Worm (Caenorhabditis elegans) whole organism, late embryonic: Measurements from ENCODE around the gene gst-31.

ENCODE experiments used
- C08G9.2 ChIP-seq: sonication (generic microtip); optimal IDR thresholded peaks from 2 replicates; lab custom pipeline; 2016; ENCODE audit warnings: mild to moderate bottlenecking, missing genetic modification characterization, moderate library complexity, missing compliant biosample characterization
- F13H6.1 ChIP-seq: sonication (generic microtip); optimal IDR thresholded peaks from 2 replicates; lab custom pipeline; 2016; ENCODE audit warnings: missing genetic modification characterization, missing compliant biosample characterization
- K09A11.1 ChIP-seq: sonication (generic microtip); optimal IDR thresholded peaks from 2 replicates; lab custom pipeline; 2017; ENCODE audit warnings: antibody characterized with exemption, mild to moderate bottlenecking, missing genetic modification characterization, missing compliant biosample characterization; ENCODE audit not compliant: insufficient read depth
- T23F11.4 ChIP-seq: fragments of 200-800 bp; sonication (Bioruptor generic); optimal IDR thresholded peaks from 2 replicates; lab custom pipeline; 2018; ENCODE audit warnings: mild to moderate bottlenecking, missing genetic modification characterization, missing compliant biosample characterization
- Y22D7AL.16 ChIP-seq: sonication (generic microtip); optimal IDR thresholded peaks from 2 replicates; lab custom pipeline; 2016; ENCODE audit warnings: missing genetic modification characterization, missing compliant biosample characterization
- ahr-1 ChIP-seq: sonication (generic microtip); optimal IDR thresholded peaks from 2 replicates; lab custom pipeline; 2016; ENCODE audit warnings: missing genetic modification characterization, missing compliant biosample characterization
- ama-1 ChIP-seq: fragments of 150-350 bp; optimal IDR thresholded peaks from 2 replicates; lab custom pipeline; 2014
- ceh-14 ChIP-seq: sonication (generic microtip); optimal IDR thresholded peaks from 2 replicates; lab custom pipeline; 2016; ENCODE audit warnings: missing genotype, missing genetic modification characterization, missing compliant biosample characterization
- ceh-19 ChIP-seq: fragments of 200-800 bp; sonication (Bioruptor generic); optimal IDR thresholded peaks from 2 replicates; lab custom pipeline; 2018; ENCODE audit warnings: mild to moderate bottlenecking, missing genetic modification characterization, missing compliant biosample characterization
- ceh-2 ChIP-seq: sonication (generic microtip); optimal IDR thresholded peaks from 2 replicates; lab custom pipeline; 2016; ENCODE audit warnings: missing genotype, missing genetic modification characterization, missing compliant biosample characterization
- ceh-24 ChIP-seq: sonication (generic microtip); optimal IDR thresholded peaks from 2 replicates; lab custom pipeline; 2016; ENCODE audit warnings: mild to moderate bottlenecking, missing genetic modification characterization, missing compliant biosample characterization
- ceh-30 ChIP-seq: fragments of 150-350 bp; optimal IDR thresholded peaks from 2 replicates; lab custom pipeline; 2014; ENCODE audit warnings: missing biosample characterization, missing genetic modification characterization
- ceh-31 ChIP-seq: sonication (generic microtip); optimal IDR thresholded peaks from 2 replicates; lab custom pipeline; 2016; ENCODE audit warnings: missing genetic modification characterization, missing compliant biosample characterization
- ceh-45 ChIP-seq: fragments of 200-800 bp; sonication (Bioruptor generic); IDR thresholded peaks from 2 replicates; pipeline ENCODE4 v1.3.6; 2022; ENCODE audit warnings: missing genetic modification reagents, missing genetic modification characterization, missing compliant biosample characterization
- ceh-48 ChIP-seq: sonication (generic microtip); optimal IDR thresholded peaks from 2 replicates; lab custom pipeline; 2016; ENCODE audit warnings: missing genetic modification characterization, inconsistent platforms, missing compliant biosample characterization
- ceh-6 ChIP-seq: fragments of 200-800 bp; sonication (Bioruptor generic); optimal IDR thresholded peaks from 2 replicates; lab custom pipeline; 2018; ENCODE audit warnings: mild to moderate bottlenecking, missing genetic modification characterization, missing compliant biosample characterization
- che-1 ChIP-seq: sonication (generic microtip); optimal IDR thresholded peaks from 2 replicates; lab custom pipeline; 2016; ENCODE audit warnings: mild to moderate bottlenecking, missing genetic modification characterization, missing compliant biosample characterization
- dmd-4 ChIP-seq: sonication (generic microtip); optimal IDR thresholded peaks from 2 replicates; lab custom pipeline; 2016; ENCODE audit warnings: borderline replicate concordance, missing genetic modification characterization, missing compliant biosample characterization
- dve-1 ChIP-seq: sonication (generic microtip); optimal IDR thresholded peaks from 2 replicates; lab custom pipeline; 2017; ENCODE audit warnings: antibody characterized with exemption, mild to moderate bottlenecking, missing genetic modification characterization, missing compliant biosample characterization
- elt-2 ChIP-seq: sonication (generic microtip); optimal IDR thresholded peaks from 2 replicates; lab custom pipeline; 2016; ENCODE audit warnings: missing genetic modification reagents, missing genetic modification characterization, missing compliant biosample characterization
- eyg-1 ChIP-seq: sonication (generic microtip); optimal IDR thresholded peaks from 2 replicates; lab custom pipeline; 2016; ENCODE audit warnings: missing genotype, missing genetic modification characterization, missing compliant biosample characterization
- fax-1 ChIP-seq: sonication (generic microtip); optimal IDR thresholded peaks from 2 replicates; lab custom pipeline; 2016; ENCODE audit warnings: missing genotype, missing genetic modification characterization, missing compliant biosample characterization
- fkh-10 ChIP-seq: fragments of 150-350 bp; optimal IDR thresholded peaks from 2 replicates; lab custom pipeline; 2014; ENCODE audit warnings: missing biosample characterization, missing genetic modification reagents, missing genetic modification characterization
- hlh-13 ChIP-seq: fragments of 200-800 bp; sonication (Bioruptor generic); optimal IDR thresholded peaks from 2 replicates; lab custom pipeline; 2018; ENCODE audit warnings: mild to moderate bottlenecking, missing genetic modification characterization, missing compliant biosample characterization
- hlh-30 ChIP-seq: sonication (generic microtip); optimal IDR thresholded peaks from 2 replicates; lab custom pipeline; 2017; ENCODE audit warnings: antibody characterized with exemption, missing genetic modification characterization, missing compliant biosample characterization; ENCODE audit not compliant: insufficient read depth
- hlh-6 ChIP-seq: sonication (generic microtip); optimal IDR thresholded peaks from 2 replicates; lab custom pipeline; 2016; ENCODE audit warnings: missing genotype, missing genetic modification characterization, missing compliant biosample characterization
- lin-11 ChIP-seq: fragments of 200-800 bp; sonication (Bioruptor generic); optimal IDR thresholded peaks from 2 replicates; lab custom pipeline; 2018; ENCODE audit warnings: mild to moderate bottlenecking, missing genetic modification characterization, missing compliant biosample characterization
- mec-3 ChIP-seq: sonication (generic microtip); optimal IDR thresholded peaks from 2 replicates; lab custom pipeline; 2016; ENCODE audit warnings: borderline replicate concordance, missing genetic modification characterization, missing compliant biosample characterization
- nfya-1 ChIP-seq: sonication (generic microtip); optimal IDR thresholded peaks from 2 replicates; lab custom pipeline; 2017; ENCODE audit warnings: missing genetic modification characterization, mild to moderate bottlenecking, missing compliant biosample characterization, antibody characterized with exemption, moderate library complexity
- nhr-11 ChIP-seq: fragments of 150-350 bp; optimal IDR thresholded peaks from 2 replicates; lab custom pipeline; 2014; ENCODE audit warnings: missing biosample characterization, missing genetic modification characterization
- nhr-232 ChIP-seq: sonication (generic microtip); optimal IDR thresholded peaks from 2 replicates; lab custom pipeline; 2016; ENCODE audit warnings: missing genetic modification characterization, missing compliant biosample characterization
- npax-4 ChIP-seq: sonication (generic microtip); optimal IDR thresholded peaks from 2 replicates; lab custom pipeline; 2016; ENCODE audit warnings: missing genetic modification characterization, missing compliant biosample characterization
- pag-3 ChIP-seq: sonication (generic microtip); optimal IDR thresholded peaks from 2 replicates; lab custom pipeline; 2016; ENCODE audit warnings: missing compliant biosample characterization, missing genetic modification characterization, borderline replicate concordance
- pha-2 ChIP-seq: sonication (generic microtip); optimal IDR thresholded peaks from 2 replicates; lab custom pipeline; 2017; ENCODE audit warnings: mild to moderate bottlenecking, missing genetic modification characterization, missing compliant biosample characterization
- pha-4 ChIP-seq: fragments of 150-350 bp; optimal IDR thresholded peaks from 2 replicates; lab custom pipeline; 2018; ENCODE audit warnings: missing biosample characterization, missing genetic modification reagents, missing genetic modification characterization
- pqm-1 ChIP-seq: sonication (generic microtip); optimal IDR thresholded peaks from 2 replicates; lab custom pipeline; 2016; ENCODE audit warnings: missing genetic modification characterization, missing compliant biosample characterization
- pros-1 ChIP-seq: fragments of 150-350 bp; optimal IDR thresholded peaks from 2 replicates; lab custom pipeline; 2014; ENCODE audit warnings: missing biosample characterization, missing genetic modification reagents, missing genetic modification characterization
- rnt-1 ChIP-seq: sonication (generic microtip); optimal IDR thresholded peaks from 2 replicates; lab custom pipeline; 2016; ENCODE audit warnings: missing genetic modification characterization, missing compliant biosample characterization
- sox-2 ChIP-seq: fragments of 200-800 bp; sonication (Bioruptor generic); IDR thresholded peaks from 2 replicates; pipeline ENCODE4 v1.3.6; 2022; ENCODE audit warnings: missing genetic modification reagents, missing genetic modification characterization, missing compliant biosample characterization
- sox-4 ChIP-seq: sonication (generic microtip); optimal IDR thresholded peaks from 2 replicates; lab custom pipeline; 2017; ENCODE audit warnings: mild to moderate bottlenecking, missing genetic modification characterization, inconsistent platforms, missing compliant biosample characterization
- syd-9 ChIP-seq: sonication (generic microtip); optimal IDR thresholded peaks from 2 replicates; lab custom pipeline; 2016; ENCODE audit warnings: mild to moderate bottlenecking, missing genetic modification characterization, moderate library complexity, missing compliant biosample characterization
- tbx-2 ChIP-seq: sonication (generic microtip); optimal IDR thresholded peaks from 2 replicates; lab custom pipeline; 2016; ENCODE audit warnings: missing genetic modification characterization, missing compliant biosample characterization
- ttx-3 ChIP-seq: sonication (generic microtip); optimal IDR thresholded peaks from 2 replicates; lab custom pipeline; 2016; ENCODE audit warnings: missing genetic modification reagents, missing genetic modification characterization, missing compliant biosample characterization
- unc-3 ChIP-seq, 2 experiments: fragments of 200-800 bp in 1 of 2; sonication (Bioruptor generic) in 1 of 2; sonication (generic microtip) in 1 of 2; conservative IDR thresholded peaks in 1 of 2; optimal IDR thresholded peaks in 1 of 2; 2 replicates each; pipeline versions ENCODE4 v1.3.6 to Lab custom; 2016 to 2022; ENCODE audit warnings: missing compliant biosample characterization in 2 of 2, missing genetic modification characterization in 2 of 2, missing genetic modification reagents in 1 of 2
- unc-42 ChIP-seq: sonication (generic microtip); optimal IDR thresholded peaks from 2 replicates; lab custom pipeline; 2016; ENCODE audit warnings: missing genotype, missing genetic modification characterization, missing compliant biosample characterization
- unc-55 ChIP-seq: sonication (generic microtip); optimal IDR thresholded peaks from 2 replicates; lab custom pipeline; 2017; ENCODE audit warnings: missing biosample characterization, missing genetic modification reagents, missing genetic modification characterization
- unc-86 ChIP-seq: sonication (generic microtip); optimal IDR thresholded peaks from 2 replicates; lab custom pipeline; 2016; ENCODE audit warnings: missing genetic modification characterization, missing compliant biosample characterization
- ztf-16 ChIP-seq: sonication (generic microtip); optimal IDR thresholded peaks from 2 replicates; lab custom pipeline; 2017; ENCODE audit warnings: missing genetic modification characterization, missing compliant biosample characterization

gst-31 gene

ce11 chrII:15165681-15166235 is 9.0 kb downstream of the gst-31 start, which contains the start of gene gst-27 (continued):
- TF ChIP-seq eyg-1 (tag; lab: Kevin White, UChicago) (peak; percentile 2), K09A11.1 (peak; percentile 61), tbx-2 (peak; percentile 70), npax-4 (tag; lab: Kevin White, UChicago) (peak; percentile 62), ceh-6 (GFP tag; lab: Kevin White, UChicago) (peak; percentile 85), nfya-1 (peak; percentile 87), F13H6.1 (tag; lab: Kevin White, UChicago) (peak; percentile 74), Y22D7AL.16 (tag; lab: Kevin White, UChicago) (peak; percentile 74), ceh-48 (tag; lab: Kevin White, UChicago) (peak; percentile 71), ceh-45 (peak; percentile 68), sox-2 (GFP tag; lab: Robert Waterston, UW) (peak; percentile 74), rnt-1 (tag; lab: Kevin White, UChicago) (peak; percentile 82), unc-86 (tag; lab: Kevin White, UChicago) (peak; percentile 69), C08G9.2 (tag; lab: Kevin White, UChicago) (peak; percentile 75), nhr-11 (tag; lab: Kevin White, UChicago) (no peak), pag-3 (peak; percentile 34), ceh-24 (peak; percentile 55), pros-1 (tag; lab: Kevin White, UChicago) (peak; percentile 57), ceh-14 (peak; percentile 59), dmd-4 (tag; lab: Kevin White, UChicago) (peak; percentile 53), ama-1 (lab: Kevin White, UChicago) (no peak), pqm-1 (tag; lab: Kevin White, UChicago) (peak; percentile 72), sox-4 (tag; lab: Kevin White, UChicago) (peak; percentile 87), syd-9 (tag; lab: Kevin White, UChicago) (peak; percentile 75), ceh-19 (peak; percentile 86), ztf-16 (tag; lab: Kevin White, UChicago) (peak; percentile 86), lin-11 (tag; lab: Kevin White, UChicago) (peak; percentile 77), che-1 (peak; percentile 82), unc-55 (GFP tag; lab: Kevin White, UChicago) (peak; percentile 18), ceh-2 (tag; lab: Kevin White, UChicago) (peak; percentile 48), elt-2 (tag; lab: Kevin White, UChicago) (peak; percentile 84), fkh-10 (GFP tag; lab: Kevin White, UChicago) (peak; percentile 49), unc-3 (GFP tag; conservative IDR thresholded peaks at IDR 0.05; lab: Robert Waterston, UW) (peak; percentile 52; the same call in 1 of the 2 replicates), unc-3 (tag; optimal IDR thresholded peaks at IDR 0.05; lab: Kevin White, UChicago) (peak; percentile 24), hlh-6 (peak; percentile 86), dve-1 (peak; percentile 86), nhr-232 (tag; lab: Kevin White, UChicago) (peak; percentile 74), pha-4 (tag; lab: Kevin White, UChicago) (no peak), ceh-31 (tag; lab: Kevin White, UChicago) (peak; percentile 73), unc-42 (tag; lab: Kevin White, UChicago) (peak; percentile 59), ahr-1 (peak; percentile 63), hlh-13 (GFP tag; lab: Kevin White, UChicago) (peak; percentile 69), T23F11.4 (peak; percentile 66)

ce11 chrII:15164453-15164852 is 10.3 kb downstream of the gst-31 start, which contains the start of gene gst-26:
Gene gst-26, minus strand, starts transcription at chrII:15164553.
- TF ChIP-seq mec-3 (tag; lab: Kevin White, UChicago) (no peak), pros-1 (tag; lab: Kevin White, UChicago) (no peak), pha-2 (no peak), unc-3 (GFP tag; conservative IDR thresholded peaks at IDR 0.05; lab: Robert Waterston, UW) (no peak), unc-3 (tag; optimal IDR thresholded peaks at IDR 0.05; lab: Kevin White, UChicago) (no peak), ceh-30 (tag; lab: Kevin White, UChicago) (no peak), nhr-232 (tag; lab: Kevin White, UChicago) (no peak), ceh-31 (tag; lab: Kevin White, UChicago) (no peak), ttx-3 (no peak), lin-11 (tag; lab: Kevin White, UChicago) (no peak), ceh-6 (GFP tag; lab: Kevin White, UChicago) (no peak), hlh-30 (tag; lab: Kevin White, UChicago) (no peak), fax-1 (no peak)
- TF ChIP-seq, all 69 proteins: peak for 0
